Worm (Caenorhabditis elegans) whole organism, midembryonic: ENCODE data around the gene fkh-9.

Experiments used
- T22C8.4 ChIP-seq: fragments of 200-800 bp; sonication (Bioruptor generic); IDR thresholded peaks from 2 replicates; pipeline ENCODE4 v1.3.6; 2022; ENCODE audit warnings: missing genetic modification characterization, missing compliant biosample characterization
- cog-1 ChIP-seq: sonication (generic microtip); optimal IDR thresholded peaks from 2 replicates; lab custom pipeline; 2016; ENCODE audit warnings: missing genetic modification characterization, missing compliant biosample characterization
- flt-1 ChIP-seq: fragments of 200-800 bp; sonication (Bioruptor generic); IDR thresholded peaks from 2 replicates; pipeline ENCODE4 v1.3.6; 2022; ENCODE audit warnings: missing genetic modification characterization, missing compliant biosample characterization
- klf-2 ChIP-seq: fragments of 200-800 bp; sonication (Bioruptor generic); conservative IDR thresholded peaks from 2 replicates; pipeline ENCODE4 v1.3.6; 2022; ENCODE audit warnings: missing genetic modification reagents, missing genetic modification characterization, missing compliant biosample characterization
- med-1 ChIP-seq: sonication (generic microtip); optimal IDR thresholded peaks from 2 replicates; lab custom pipeline; 2017; ENCODE audit warnings: missing genetic modification characterization, mild to moderate bottlenecking, missing compliant biosample characterization, antibody characterized with exemption, missing genetic modification reagents; ENCODE audit not compliant: insufficient read depth
- ref-1 ChIP-seq: fragments of 200-800 bp; sonication (Bioruptor generic); conservative IDR thresholded peaks from 2 replicates; pipeline ENCODE4 v1.3.6; 2022; ENCODE audit warnings: missing genetic modification reagents, missing genetic modification characterization, missing compliant biosample characterization
- tab-1 ChIP-seq: fragments of 200-800 bp; sonication (Bioruptor generic); IDR thresholded peaks from 2 replicates; pipeline ENCODE4 v1.3.6; 2022; ENCODE audit warnings: missing genetic modification characterization, missing compliant biosample characterization
- ztf-23 ChIP-seq: fragments of 200-800 bp; sonication (Bioruptor generic); IDR thresholded peaks from 2 replicates; pipeline ENCODE4 v1.3.6; 2022; ENCODE audit warnings: missing genetic modification reagents, missing genetic modification characterization, missing compliant biosample characterization
- ztf-29 ChIP-seq: fragments of 200-800 bp; sonication (Bioruptor generic); IDR thresholded peaks from 2 replicates; pipeline ENCODE4 v1.3.6; 2022; ENCODE audit warnings: missing genetic modification reagents, missing genetic modification characterization, missing compliant biosample characterization

ce11 chrX:3819697-3820096 is 7.1 kb downstream of the fkh-9 start:
- TF ChIP-seq T22C8.4 (GFP tag; lab: Robert Waterston, UW) (no peak), ztf-29 (GFP tag; lab: Robert Waterston, UW) (no peak), med-1 (GFP tag; lab: Kevin White, UChicago) (no peak), tab-1 (GFP tag; lab: Robert Waterston, UW) (no peak), flt-1 (GFP tag; lab: Robert Waterston, UW) (no peak), cog-1 (tag; lab: Kevin White, UChicago) (no peak), ref-1 (no peak), ztf-23 (GFP tag; lab: Robert Waterston, UW) (no peak), klf-2 (GFP tag; lab: Robert Waterston, UW) (no peak)
